Worm (Caenorhabditis elegans): ENCODE data around the gene F28A12.3.

DNA sequence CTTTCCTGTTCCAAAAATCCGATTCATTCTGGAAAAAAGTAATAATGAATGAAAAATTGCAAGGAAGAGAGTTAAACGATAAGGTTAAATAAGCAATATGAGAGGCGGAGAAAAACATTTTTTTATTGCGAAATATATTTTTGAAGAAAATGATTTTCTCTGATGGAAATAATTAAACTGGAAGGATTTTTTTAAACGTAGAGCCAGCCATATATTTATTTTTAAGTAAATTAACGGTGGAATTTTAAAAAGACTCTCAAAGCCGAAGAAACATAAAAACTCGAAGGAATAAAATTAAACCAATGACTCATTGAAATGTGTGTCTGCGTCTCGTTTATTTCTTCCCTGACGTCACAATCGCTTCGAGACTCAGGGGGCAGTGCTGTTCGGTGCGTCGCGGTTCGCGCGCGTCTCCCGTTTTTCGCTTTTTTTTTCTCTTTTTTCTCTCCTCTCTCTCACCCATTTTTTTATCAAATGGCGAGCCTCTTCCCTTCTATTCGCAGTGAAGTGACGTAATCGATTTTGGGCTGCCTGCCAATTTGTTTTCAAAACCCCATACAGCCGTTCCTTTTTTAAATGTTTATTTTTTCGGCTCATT, 35.0 kb downstream of the F28A12.3 start, which contains the start of gene vps-60:
- TF ChIP-seq ces-1 (GFP tag; optimal IDR thresholded peaks at IDR 0.05) (peak; percentile 35), egl-27 (tag; optimal IDR thresholded peaks at IDR 0.05) (no peak), fkh-10 (GFP tag; optimal IDR thresholded peaks at IDR 0.05) (peak; percentile 74), daf-12 (tag; optimal IDR thresholded peaks at IDR 0.05) (no peak), duxl-1 (tag; optimal IDR thresholded peaks at IDR 0.05; ENCODE audit: poor library complexity) (no peak)
